Fruit fly (Drosophila melanogaster) whole organism, pupa: ENCODE results near the gene IntS10.

Source experiments
- CG10348 ChIP-seq: fragments of 200-800 bp; sonication (Bioruptor generic); IDR thresholded peaks from 2 replicates; pipeline ENCODE4 v1.3.6; 2022; ENCODE audit warnings: missing biosample characterization, missing genetic modification characterization
- CG12605 ChIP-seq: fragments of 200-800 bp; sonication (Bioruptor generic); IDR thresholded peaks from 2 replicates; pipeline ENCODE4 v1.3.6; 2022; ENCODE audit warnings: missing biosample characterization, missing genetic modification characterization
- CG13204 ChIP-seq: fragments of 200-800 bp; sonication (Bioruptor generic); optimal IDR thresholded peaks from 2 replicates; lab custom pipeline; 2018; ENCODE audit warnings: missing biosample characterization, mild to moderate bottlenecking, missing genetic modification characterization, moderate library complexity
- CG14655 ChIP-seq: fragments of 200-800 bp; sonication (Bioruptor generic); optimal IDR thresholded peaks from 3 replicates; lab custom pipeline; 2017; ENCODE audit warnings: mild to moderate bottlenecking, missing biosample characterization, missing genetic modification reagents, missing genetic modification characterization
- CG15710 ChIP-seq: fragments of 200-800 bp; sonication (Bioruptor generic); optimal IDR thresholded peaks from 2 replicates; lab custom pipeline; 2018; ENCODE audit warnings: missing biosample characterization, mild to moderate bottlenecking, missing genetic modification characterization, moderate library complexity
- CG17806 ChIP-seq: fragments of 200-800 bp; sonication (Bioruptor generic); optimal IDR thresholded peaks from 2 replicates; lab custom pipeline; 2018; ENCODE audit warnings: missing biosample characterization, mild to moderate bottlenecking, missing genetic modification characterization, moderate library complexity
- CG32121 ChIP-seq: fragments of 200-800 bp; sonication (Bioruptor generic); IDR thresholded peaks from 2 replicates; pipeline ENCODE4 v1.3.6; 2022; ENCODE audit warnings: missing biosample characterization, missing genetic modification characterization
- CG34367 ChIP-seq: fragments of 200-800 bp; sonication (Bioruptor generic); optimal IDR thresholded peaks from 2 replicates; lab custom pipeline; 2018; ENCODE audit warnings: missing biosample characterization, mild to moderate bottlenecking, missing genetic modification characterization
- CG4496 ChIP-seq: fragments of 200-800 bp; sonication (Bioruptor generic); IDR thresholded peaks from 3 replicates; pipeline ENCODE4 v1.3.6; 2022; ENCODE audit warnings: missing biosample characterization, missing genetic modification characterization
- CG8159 ChIP-seq: fragments of 200-800 bp; sonication (Bioruptor generic); optimal IDR thresholded peaks from 3 replicates; lab custom pipeline; 2018; ENCODE audit warnings: missing biosample characterization, mild to moderate bottlenecking, missing genetic modification characterization, moderate library complexity
- CG8301 ChIP-seq: fragments of 200-800 bp; sonication (Bioruptor generic); optimal IDR thresholded peaks from 2 replicates; lab custom pipeline; 2018; ENCODE audit warnings: missing biosample characterization, mild to moderate bottlenecking, missing genetic modification characterization
- CG9948 ChIP-seq: fragments of 200-800 bp; sonication (Bioruptor generic); optimal IDR thresholded peaks from 2 replicates; lab custom pipeline; 2018; ENCODE audit warnings: missing biosample characterization, mild to moderate bottlenecking, missing genetic modification characterization, moderate library complexity
- D1 ChIP-seq: fragments of 200-800 bp; sonication (Bioruptor generic); optimal IDR thresholded peaks from 2 replicates; lab custom pipeline; 2018; ENCODE audit warnings: missing biosample characterization, mild to moderate bottlenecking, missing genetic modification characterization, moderate library complexity
- EcR ChIP-seq: fragments of 200-800 bp; sonication (Bioruptor generic); optimal IDR thresholded peaks from 3 replicates; lab custom pipeline; 2019; ENCODE audit warnings: missing biosample characterization, missing genetic modification characterization, mild to moderate bottlenecking, moderate library complexity, missing genetic modification reagents
- Ets98B ChIP-seq: fragments of 200-800 bp; sonication (Bioruptor generic); IDR thresholded peaks from 2 replicates; pipeline ENCODE4 v1.3.6; 2022; ENCODE audit warnings: missing biosample characterization, missing genetic modification characterization
- Pif1A ChIP-seq: fragments of 200-800 bp; sonication (Bioruptor generic); optimal IDR thresholded peaks from 3 replicates; lab custom pipeline; 2016; ENCODE audit warnings: missing biosample characterization, missing genetic modification characterization
- Pif1B ChIP-seq: fragments of 200-800 bp; sonication (Bioruptor generic); optimal IDR thresholded peaks from 3 replicates; lab custom pipeline; 2016; ENCODE audit warnings: missing biosample characterization, missing genetic modification characterization
- Snoo ChIP-seq: fragments of 200-800 bp; sonication (Bioruptor generic); optimal IDR thresholded peaks from 3 replicates; lab custom pipeline; 2017; ENCODE audit warnings: missing biosample characterization, mild to moderate bottlenecking, missing genetic modification characterization, inconsistent platforms
- fd96Ca ChIP-seq: fragments of 200-800 bp; sonication (Bioruptor generic); IDR thresholded peaks from 3 replicates; pipeline ENCODE4 v1.3.6; 2022; ENCODE audit warnings: missing biosample characterization, missing genetic modification characterization
- gl ChIP-seq: fragments of 200-800 bp; sonication (Bioruptor generic); optimal IDR thresholded peaks from 2 replicates; lab custom pipeline; 2018; ENCODE audit warnings: missing biosample characterization, mild to moderate bottlenecking, missing genetic modification characterization
- rn ChIP-seq: fragments of 200-800 bp; sonication (Bioruptor generic); IDR thresholded peaks from 2 replicates; pipeline ENCODE4 v1.3.6; 2022; ENCODE audit warnings: missing biosample characterization, missing genetic modification characterization

The IntS10 gene

dm6 chr3L:3785002-3785661 is 21.4 kb upstream of the IntS10 start:
- TF ChIP-seq Pif1A = peak; percentile 99
- peak; percentile 99 for TF ChIP-seq CG4496
- peak; percentile 96 for TF ChIP-seq CG9948 (tag; lab: Kevin White, UChicago)
- peak; percentile 93 for TF ChIP-seq CG14655 (GFP tag; lab: Kevin White, UChicago)
- peak; percentile 74 for TF ChIP-seq D1 (tag; lab: Kevin White, UChicago)
- peak; percentile 99 for TF ChIP-seq Pif1B
- peak; percentile 98 for TF ChIP-seq CG10348
- peak; percentile 70 for TF ChIP-seq EcR
- peak; percentile 98 for TF ChIP-seq rn (GFP tag; lab: Robert Waterston, UW)
- TF ChIP-seq CG8301 (tag; lab: Kevin White, UChicago) = peak; percentile 94
- peak; percentile 95 for TF ChIP-seq CG17806 (tag; lab: Kevin White, UChicago)
- TF ChIP-seq CG15710 (tag; lab: Kevin White, UChicago) = peak; percentile 97
- peak; percentile 99 for TF ChIP-seq CG32121 (GFP tag; lab: Robert Waterston, UW)
- TF ChIP-seq CG12605 (GFP tag; lab: Robert Waterston, UW) = peak; percentile 97
- peak; percentile 94 for TF ChIP-seq CG13204 (GFP tag; lab: Kevin White, UChicago)
- peak; percentile 98 for TF ChIP-seq CG34367 (tag; lab: Kevin White, UChicago)
- peak; percentile 92 for TF ChIP-seq gl (tag; lab: Kevin White, UChicago)
- peak; percentile 99 for TF ChIP-seq fd96Ca
- peak; percentile 99 for TF ChIP-seq Ets98B (GFP tag; lab: Robert Waterston, UW)
- peak; percentile 95 for TF ChIP-seq CG8159 (tag; lab: Kevin White, UChicago)
- peak; percentile 97 for TF ChIP-seq Snoo

dm6 chr3L:3785688-3786087 is 20.8 kb upstream of the IntS10 start:
- peak; percentile 30; the same call in 1 of the 2 replicates for TF ChIP-seq Ets98B (GFP tag; lab: Robert Waterston, UW)
- TF ChIP-seq CG34367 (tag; lab: Kevin White, UChicago) = no peak
- TF ChIP-seq CG14655 (GFP tag; lab: Kevin White, UChicago) = peak; percentile 24
- TF ChIP-seq CG12605 (GFP tag; lab: Robert Waterston, UW) = no peak
- peak; percentile 7 for TF ChIP-seq CG9948 (tag; lab: Kevin White, UChicago)

- TF ChIP-seq CG17806 (tag; lab: Kevin White, UChicago) (peak; percentile 14), CG8159 (tag; lab: Kevin White, UChicago) (no peak), rn (GFP tag; lab: Robert Waterston, UW) (no peak), CG32121 (GFP tag; lab: Robert Waterston, UW) (peak; percentile 21; the same call in 1 of the 2 replicates), CG15710 (tag; lab: Kevin White, UChicago) (peak; percentile 11)
These were observed 20.0 kb upstream of the IntS10 start for dm6 chr3L:3786344-3787076.

DNA sequence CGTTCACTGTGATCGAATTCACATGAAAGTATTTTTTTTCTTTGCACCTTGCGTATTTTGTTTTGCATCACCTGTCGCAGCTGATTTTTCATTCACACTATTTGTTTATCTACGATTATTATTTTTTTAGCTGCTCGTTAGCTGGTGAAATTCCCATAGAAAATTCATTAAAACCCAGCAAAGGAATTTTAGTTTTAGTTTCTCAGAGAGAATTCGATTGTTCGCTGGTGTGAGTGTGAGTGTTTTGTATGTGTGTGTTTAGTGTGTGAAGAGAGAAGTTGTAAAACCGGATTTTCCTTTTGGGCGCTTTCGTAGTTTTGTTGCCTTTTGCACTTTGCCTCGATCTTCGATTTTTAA is 19.5 kb upstream of the IntS10 start:
- no peak for TF ChIP-seq CG8301 (tag; lab: Kevin White, UChicago)
- peak; percentile 24; the same call in 1 of the 2 replicates for TF ChIP-seq Ets98B (GFP tag; lab: Robert Waterston, UW)
- TF ChIP-seq CG9948 (tag; lab: Kevin White, UChicago) = no peak
- TF ChIP-seq CG17806 (tag; lab: Kevin White, UChicago) = no peak
- TF ChIP-seq, all 21 proteins: peak for 1

DNA sequence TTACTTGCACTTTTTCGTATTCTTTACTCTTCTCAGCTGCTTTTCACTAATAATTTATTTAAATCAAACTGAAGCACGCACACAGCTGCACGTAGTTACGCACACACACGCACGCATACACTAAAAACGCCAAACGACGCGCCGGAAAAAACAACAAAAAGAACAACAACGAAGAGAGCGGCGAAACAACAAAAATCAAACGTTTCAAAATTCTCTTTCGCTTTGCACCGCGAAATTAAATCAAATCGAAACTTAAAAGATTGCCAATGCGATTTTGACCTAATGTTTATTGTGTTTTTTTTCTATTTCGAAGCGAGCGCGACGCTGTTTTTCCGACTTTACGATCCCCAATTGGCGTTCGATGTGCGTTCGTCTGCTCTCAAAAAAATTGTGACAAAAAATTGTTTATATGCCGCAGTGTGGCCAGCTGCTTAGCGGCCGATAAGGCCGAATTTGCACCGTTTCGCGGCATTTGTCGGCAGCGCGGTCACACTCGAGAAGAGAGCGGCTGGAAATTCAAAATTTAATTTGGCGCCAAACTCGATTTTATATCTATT is 18.8 kb upstream of the IntS10 start:
- TF ChIP-seq CG12605 (GFP tag; lab: Robert Waterston, UW) (peak; percentile 54), CG32121 (GFP tag; lab: Robert Waterston, UW) (no peak), gl (tag; lab: Kevin White, UChicago) (peak; percentile 34), CG8301 (tag; lab: Kevin White, UChicago) (peak; percentile 37), Ets98B (GFP tag; lab: Robert Waterston, UW) (peak; percentile 42; the same call in 1 of the 2 replicates), CG17806 (tag; lab: Kevin White, UChicago) (no peak), Snoo (peak; percentile 33), CG13204 (GFP tag; lab: Kevin White, UChicago) (peak; percentile 42), CG10348 (no peak), CG8159 (tag; lab: Kevin White, UChicago) (peak; percentile 38), CG9948 (tag; lab: Kevin White, UChicago) (no peak), fd96Ca (no peak), rn (GFP tag; lab: Robert Waterston, UW) (no peak), CG15710 (tag; lab: Kevin White, UChicago) (peak; percentile 13), CG34367 (tag; lab: Kevin White, UChicago) (peak; percentile 22), D1 (tag; lab: Kevin White, UChicago) (no peak), EcR (peak; percentile 36), Pif1B (peak; percentile 19), CG14655 (GFP tag; lab: Kevin White, UChicago) (peak; percentile 31), CG4496 (no peak; the same call in 2 of the 3 replicates), Pif1A (peak; percentile 6)
